Fruit fly (Drosophila melanogaster) whole organism: ENCODE measurements around the gene CG34174.
A peak's percentile ranks its signal among the peaks of the same experiment; 100 is the strongest.

Experiments
- CG8478 ChIP-seq: fragments of >200 bp; optimal IDR thresholded peaks from 2 replicates; lab custom pipeline; 2018; ENCODE audit warnings: inconsistent platforms
- Dll ChIP-seq: fragments of >200 bp; optimal IDR thresholded peaks from 2 replicates; lab custom pipeline; 2017
- EcR ChIP-seq, 2 experiments: fragments of >200 bp; optimal IDR thresholded peaks; 2 replicates each; lab custom pipeline; 2017; ENCODE audit warnings: missing biosample characterization in 2 of 2, missing genetic modification characterization in 2 of 2, missing genetic modification reagents in 2 of 2
- pan ChIP-seq: fragments of >200 bp; optimal IDR thresholded peaks from 2 replicates; lab custom pipeline; 2017
- psq ChIP-seq: fragments of >200 bp; optimal IDR thresholded peaks from 2 replicates; lab custom pipeline; 2017
- usp ChIP-seq: fragments of >200 bp; optimal IDR thresholded peaks from 2 replicates; lab custom pipeline; 2017; ENCODE audit warnings: missing biosample characterization, missing genetic modification characterization, mixed read lengths

The CG34174 gene

dm6 chr2L:2196590-2197474, 17.2 kb upstream of the CG34174 start:
- TF ChIP-seq EcR (GFP tag; optimal IDR thresholded peaks at IDR 0.05; lab: Kevin White, UChicago) (peak; percentile 100), CG8478 (lab: Kevin White, UChicago) (peak; percentile 33), pan (lab: Kevin White, UChicago) (no peak), Dll (lab: Kevin White, UChicago) (peak; percentile 87)

- TF ChIP-seq EcR (GFP tag; optimal IDR thresholded peaks at IDR 0.05; lab: Kevin White, UChicago) (peak in 1 of 2 experiments; percentile 89), psq (no peak)
Measured at dm6 chr2L:2197475-2198118, 16.5 kb upstream of the CG34174 start, which contains the start of gene COX7AL2. TSS of gene COX7AL2 (minus strand) at chr2L:2197912.

DNA sequence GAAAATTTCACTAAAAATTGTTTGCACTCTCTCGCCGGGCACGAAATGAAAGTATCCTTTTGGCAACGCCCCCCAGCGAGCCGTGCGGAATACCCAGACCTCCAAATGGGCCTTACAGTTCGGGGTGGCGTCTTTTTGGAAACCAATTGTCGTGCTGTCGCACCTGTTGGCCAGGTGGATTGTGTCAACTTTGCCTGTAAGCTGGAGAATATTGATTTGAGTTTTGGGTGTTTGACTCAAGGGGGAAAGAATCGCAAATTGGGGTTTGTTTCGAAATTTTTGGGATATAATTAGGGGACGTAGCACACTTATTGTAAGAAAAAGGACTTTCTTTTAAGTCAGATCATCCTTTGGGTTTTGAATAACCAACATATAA, 16.0 kb upstream of the CG34174 start:
- TF ChIP-seq Dll (lab: Kevin White, UChicago) (no peak), pan (lab: Kevin White, UChicago) (no peak), CG8478 (lab: Kevin White, UChicago) (no peak), usp (GFP tag; lab: Kevin White, UChicago) (no peak), psq (no peak), EcR (GFP tag; optimal IDR thresholded peaks at IDR 0.05; lab: Kevin White, UChicago) (no peak)

DNA sequence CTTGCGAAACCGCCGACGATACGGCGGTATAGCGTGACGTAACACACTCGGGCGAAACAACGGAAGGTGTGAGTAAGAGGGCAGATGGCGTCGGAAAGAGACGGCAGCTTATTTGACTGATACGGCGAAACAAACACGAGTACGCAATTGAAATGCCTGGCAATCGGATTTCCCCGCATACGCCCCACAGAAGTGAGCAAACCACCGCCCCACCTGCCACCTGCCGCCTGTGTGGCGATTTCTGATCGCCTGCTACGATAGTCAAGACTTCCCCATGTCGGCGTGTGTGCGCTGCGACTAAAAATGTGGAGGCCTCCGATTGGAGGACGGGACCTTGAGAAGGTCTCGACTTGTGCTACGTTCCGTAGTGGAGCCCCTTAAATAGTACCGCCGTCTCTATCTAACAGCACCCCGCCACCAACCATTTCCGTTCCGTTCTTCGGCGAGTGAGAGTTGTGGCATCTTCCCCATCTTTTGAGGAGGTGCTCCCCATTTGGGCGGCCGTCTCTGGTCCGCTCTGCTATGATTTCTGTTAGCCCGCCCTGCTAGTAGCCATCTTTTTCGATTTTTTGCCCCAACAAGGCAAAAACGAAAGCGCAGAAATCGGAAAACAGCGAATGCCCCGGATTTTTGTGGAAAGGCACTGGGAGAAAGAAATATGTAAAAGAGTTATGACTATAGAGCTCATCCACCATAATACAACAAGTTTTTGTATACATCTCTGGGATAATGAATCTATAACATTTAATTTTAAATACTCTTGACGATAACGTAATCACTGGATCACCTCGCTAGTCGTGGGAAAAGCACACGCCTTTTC, 15.2 kb upstream of the CG34174 start:
- TF ChIP-seq psq (no peak), CG8478 (lab: Kevin White, UChicago) (peak; percentile 21), Dll (lab: Kevin White, UChicago) (no peak), EcR (GFP tag; optimal IDR thresholded peaks at IDR 0.05; lab: Kevin White, UChicago) (peak; percentile 65 to 90), usp (GFP tag; lab: Kevin White, UChicago) (no peak)

DNA sequence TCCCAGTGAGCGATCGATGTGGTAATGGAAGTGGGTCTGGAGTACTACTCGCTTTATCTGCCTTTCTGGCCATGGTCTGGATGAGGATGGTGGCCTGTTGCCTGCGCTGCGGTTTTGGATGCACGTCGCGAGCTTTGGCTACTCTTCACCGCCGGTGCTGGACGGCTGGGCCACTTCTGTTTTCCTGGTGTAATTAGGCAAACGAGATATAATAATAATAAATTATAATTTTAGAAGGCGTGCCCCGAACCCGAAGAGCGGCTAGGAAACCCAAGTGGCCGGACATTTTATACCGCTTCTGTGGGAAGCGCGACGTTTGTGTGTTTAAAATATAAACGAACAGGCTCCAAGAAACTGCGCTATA, 14.7 kb upstream of the CG34174 start:
- no peak for TF ChIP-seq usp (GFP tag; lab: Kevin White, UChicago)
- TF ChIP-seq pan (lab: Kevin White, UChicago): no peak
- TF ChIP-seq EcR (GFP tag; optimal IDR thresholded peaks at IDR 0.05; lab: Kevin White, UChicago): no peak
- no peak for TF ChIP-seq Dll (lab: Kevin White, UChicago)
- no peak for TF ChIP-seq psq
- no peak for TF ChIP-seq CG8478 (lab: Kevin White, UChicago)

DNA sequence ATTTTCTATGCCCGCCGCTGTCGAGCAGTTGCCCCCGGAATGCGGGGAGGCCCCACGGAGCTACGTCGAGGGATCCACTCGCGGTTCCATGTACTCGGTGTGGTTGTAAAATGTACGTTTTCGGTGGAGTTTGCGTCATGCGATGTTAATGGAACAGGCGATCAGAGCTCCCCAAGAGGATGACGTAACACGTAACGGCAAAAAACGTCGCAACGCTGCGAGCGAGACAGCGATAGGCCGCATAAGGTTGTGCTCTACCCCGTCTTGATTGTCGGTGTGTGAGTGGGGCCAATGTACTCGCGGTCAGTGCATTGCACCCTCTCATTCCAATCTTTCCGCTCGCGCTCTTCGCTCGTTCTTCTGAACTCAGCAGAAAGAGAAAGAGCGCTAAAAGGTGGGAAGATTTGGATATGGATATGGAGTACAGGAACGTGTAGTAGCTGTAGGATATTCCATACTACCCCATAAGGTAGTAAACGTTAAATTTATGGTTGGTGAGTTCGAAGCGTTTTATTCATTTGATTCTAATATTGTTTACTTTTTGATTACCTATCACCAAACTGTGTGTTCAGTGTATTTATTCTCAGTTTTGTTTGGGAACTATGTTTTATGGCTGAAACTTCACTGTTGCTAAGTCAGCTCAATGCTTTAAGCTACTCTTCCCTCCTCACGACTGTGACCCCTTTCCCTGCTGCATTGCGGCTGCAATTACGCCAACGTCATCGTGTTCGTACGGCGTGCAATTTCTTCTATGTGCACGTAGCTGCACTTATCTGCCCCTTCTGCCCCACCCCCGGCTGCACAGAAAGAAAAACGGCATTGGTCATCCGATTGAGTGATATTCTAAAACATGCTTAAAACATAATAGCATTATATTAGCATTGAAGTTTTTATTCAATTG, 13.7 kb upstream of the CG34174 start:
- TF ChIP-seq pan (lab: Kevin White, UChicago) (no peak), Dll (lab: Kevin White, UChicago) (no peak), CG8478 (lab: Kevin White, UChicago) (no peak), psq (no peak), usp (GFP tag; lab: Kevin White, UChicago) (no peak), EcR (GFP tag; optimal IDR thresholded peaks at IDR 0.05; lab: Kevin White, UChicago) (peak; percentile 100)

- TF ChIP-seq pan (lab: Kevin White, UChicago) (no peak), EcR (GFP tag; optimal IDR thresholded peaks at IDR 0.05; lab: Kevin White, UChicago) (peak in 1 of 2 experiments; percentile 82)
Measured at dm6 chr2L:2201107-2201561, 12.9 kb upstream of the CG34174 start.

DNA sequence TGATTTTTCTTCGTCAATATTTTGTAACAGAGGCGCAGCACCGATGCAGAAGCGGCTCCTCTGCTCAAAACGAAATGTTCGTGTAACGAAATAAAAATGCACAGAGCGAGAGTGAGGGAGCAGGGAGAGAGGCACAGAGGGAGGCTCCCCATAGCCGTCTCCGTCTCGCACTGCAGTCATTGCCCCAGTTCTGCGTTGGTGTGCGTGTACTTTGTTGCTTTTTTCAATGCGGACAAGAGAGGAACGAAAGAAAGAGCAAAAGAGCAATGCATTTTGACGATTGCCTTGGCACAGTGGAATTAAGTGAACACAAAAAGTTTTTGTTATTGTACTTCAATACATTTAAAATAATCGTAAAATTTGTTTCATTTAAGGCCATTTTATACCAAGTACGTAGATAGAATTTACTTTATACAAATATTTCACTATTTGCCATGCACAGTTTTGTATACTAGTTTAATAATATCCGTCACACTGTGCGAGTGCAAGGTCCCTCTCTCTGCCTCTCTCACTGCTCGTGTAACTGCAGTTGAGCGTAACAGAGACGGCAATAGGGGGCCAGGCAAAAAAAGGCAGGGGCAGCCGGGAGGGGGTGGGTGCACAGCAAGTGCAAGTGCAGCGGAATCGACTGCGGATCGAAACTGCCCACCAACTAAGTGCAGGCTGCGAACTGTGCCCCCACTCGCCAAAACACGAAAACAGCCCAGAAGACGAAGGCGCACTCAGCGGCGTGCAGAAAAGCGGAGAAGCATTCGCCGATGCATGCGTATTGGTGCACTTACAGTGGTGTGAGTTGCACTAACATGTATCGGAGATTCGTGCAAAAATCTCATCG, 11.8 kb upstream of the CG34174 start:
- TF ChIP-seq CG8478 (lab: Kevin White, UChicago): no peak
- peak; percentile 29 for TF ChIP-seq Dll (lab: Kevin White, UChicago)
- peak; percentile 98 for TF ChIP-seq EcR (GFP tag; optimal IDR thresholded peaks at IDR 0.05; lab: Kevin White, UChicago)

- TF ChIP-seq EcR (GFP tag; optimal IDR thresholded peaks at IDR 0.05; lab: Kevin White, UChicago) (peak; percentile 98 to 99), psq (no peak)
Measured at dm6 chr2L:2202853-2203717, 11.0 kb upstream of the CG34174 start.

DNA sequence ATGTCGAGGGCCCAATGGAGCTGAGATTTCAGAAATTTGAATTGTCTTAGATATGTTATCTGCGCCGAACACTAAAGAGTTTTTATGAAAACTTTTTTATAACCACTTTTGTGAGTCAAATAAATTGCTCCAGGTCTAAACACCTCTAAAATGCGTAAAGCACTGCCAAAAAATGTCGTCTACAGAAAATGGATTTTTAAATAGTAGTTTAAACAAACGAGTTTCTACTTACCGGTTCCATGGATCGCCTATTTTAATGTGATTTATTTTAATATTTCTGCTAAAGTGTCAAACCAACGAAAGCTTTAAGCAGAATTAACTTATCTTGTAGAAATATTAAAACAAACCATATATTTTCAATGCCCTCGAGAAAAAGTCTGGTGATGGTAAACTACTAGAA, 8.0 kb upstream of the CG34174 start, which contains the start of gene CG31668:
TSS of gene CG31668 (minus strand) at position 101 of the 400 bp plus-strand sequence.
- TF ChIP-seq psq: no peak
- no peak for TF ChIP-seq pan (lab: Kevin White, UChicago)
- no peak for TF ChIP-seq CG8478 (lab: Kevin White, UChicago)
- TF ChIP-seq usp (GFP tag; lab: Kevin White, UChicago): no peak
- no peak for TF ChIP-seq Dll (lab: Kevin White, UChicago)
- no peak for TF ChIP-seq EcR (GFP tag; optimal IDR thresholded peaks at IDR 0.05; lab: Kevin White, UChicago)
